Fruit fly (Drosophila melanogaster): ENCODE results near the gene pths.
A peak's percentile ranks its signal among the peaks of the same experiment; 100 is the strongest.

Gene pths

dm6 chr2L:21156156-21157040, 13.4 kb downstream of the pths start, which contains the start of the genes Mpp6 and E2f2:
Mpp6 (plus strand) TSS chr2L:21156288.
E2f2 (minus strand) TSS chr2L:21156749.
- TF ChIP-seq CG15710 (tag; optimal IDR thresholded peaks at IDR 0.05): peak; percentile 4
- peak; percentile 27 for TF ChIP-seq Snoo (tag; optimal IDR thresholded peaks at IDR 0.05)
- no peak for TF ChIP-seq CG9948 (tag; optimal IDR thresholded peaks at IDR 0.05)
- no peak for TF ChIP-seq CG4496 (GFP tag; IDR thresholded peaks at IDR 0.05)
- TF ChIP-seq CG12605 (GFP tag; IDR thresholded peaks at IDR 0.05): no peak
- TF ChIP-seq Ets98B (GFP tag; IDR thresholded peaks at IDR 0.05): peak; percentile 29; the same call in 1 of the 2 replicates
- no peak for TF ChIP-seq CG10348 (GFP tag; IDR thresholded peaks at IDR 0.05)
- peak; percentile 31; the same call in 1 of the 2 replicates for TF ChIP-seq rn (GFP tag; IDR thresholded peaks at IDR 0.05)
- TF ChIP-seq gl (tag; optimal IDR thresholded peaks at IDR 0.05): no peak

- TF ChIP-seq CG9948 (tag; optimal IDR thresholded peaks at IDR 0.05) (peak; percentile 84), D1 (tag; optimal IDR thresholded peaks at IDR 0.05) (no peak), CG17806 (tag; optimal IDR thresholded peaks at IDR 0.05) (peak; percentile 92), CG12605 (GFP tag; IDR thresholded peaks at IDR 0.05) (peak; percentile 80), CG34367 (tag; optimal IDR thresholded peaks at IDR 0.05) (peak; percentile 83), Ets98B (GFP tag; IDR thresholded peaks at IDR 0.05) (peak; percentile 93), CG13204 (GFP tag; optimal IDR thresholded peaks at IDR 0.05) (no peak), CG32121 (GFP tag; IDR thresholded peaks at IDR 0.05) (peak; percentile 91), Pif1B (GFP tag; optimal IDR thresholded peaks at IDR 0.05) (peak; percentile 97), EcR (GFP tag; optimal IDR thresholded peaks at IDR 0.05) (peak; percentile 14), CG8159 (tag; optimal IDR thresholded peaks at IDR 0.05) (peak; percentile 91), fd96Ca (GFP tag; IDR thresholded peaks at IDR 0.05) (peak; percentile 93), gl (tag; optimal IDR thresholded peaks at IDR 0.05) (peak; percentile 79), CG4496 (GFP tag; IDR thresholded peaks at IDR 0.05) (peak; percentile 96), CG15710 (tag; optimal IDR thresholded peaks at IDR 0.05) (peak; percentile 91), Snoo (tag; optimal IDR thresholded peaks at IDR 0.05) (peak; percentile 94), Pif1A (GFP tag; optimal IDR thresholded peaks at IDR 0.05) (no peak), CG10348 (GFP tag; IDR thresholded peaks at IDR 0.05) (no peak), CG8301 (tag; optimal IDR thresholded peaks at IDR 0.05) (peak; percentile 89), CG14655 (GFP tag; optimal IDR thresholded peaks at IDR 0.05) (no peak), rn (GFP tag; IDR thresholded peaks at IDR 0.05) (peak; percentile 82)
Observed at dm6 chr2L:21158554-21158953, 15.5 kb downstream of the pths start, which contains the start of the genes Coq3 and Pld3. Coq3 (minus strand) TSS chr2L:21158611. Pld3 (plus strand) TSS chr2L:21158847.

- TF ChIP-seq Pif1A (GFP tag; optimal IDR thresholded peaks at IDR 0.05) (no peak), fd96Ca (GFP tag; IDR thresholded peaks at IDR 0.05) (0 out of 3 replicates have a peak, but pooled peaks have one; percentile 25), CG8159 (tag; optimal IDR thresholded peaks at IDR 0.05) (no peak), CG32121 (GFP tag; IDR thresholded peaks at IDR 0.05) (no peak), CG14655 (GFP tag; optimal IDR thresholded peaks at IDR 0.05) (no peak), Snoo (tag; optimal IDR thresholded peaks at IDR 0.05) (no peak)
Observed at dm6 chr2L:21162875-21163274, 19.8 kb downstream of the pths start, which contains the start of gene Nbr. Nbr (minus strand) TSS chr2L:21163083.

- TF ChIP-seq CG4496 (GFP tag; IDR thresholded peaks at IDR 0.05) (peak; percentile 72), CG32121 (GFP tag; IDR thresholded peaks at IDR 0.05) (no peak; the same call in 1 of the 2 replicates), Ets98B (GFP tag; IDR thresholded peaks at IDR 0.05) (no peak), Pif1A (GFP tag; optimal IDR thresholded peaks at IDR 0.05) (no peak), CG15710 (tag; optimal IDR thresholded peaks at IDR 0.05) (peak; percentile 40), CG17806 (tag; optimal IDR thresholded peaks at IDR 0.05) (peak; percentile 23), CG13204 (GFP tag; optimal IDR thresholded peaks at IDR 0.05) (no peak), CG9948 (tag; optimal IDR thresholded peaks at IDR 0.05) (peak; percentile 46), gl (tag; optimal IDR thresholded peaks at IDR 0.05) (no peak), D1 (tag; optimal IDR thresholded peaks at IDR 0.05) (no peak), CG12605 (GFP tag; IDR thresholded peaks at IDR 0.05) (no peak), rn (GFP tag; IDR thresholded peaks at IDR 0.05) (peak; percentile 36; the same call in 1 of the 2 replicates), Snoo (tag; optimal IDR thresholded peaks at IDR 0.05) (peak; percentile 10), Pif1B (GFP tag; optimal IDR thresholded peaks at IDR 0.05) (no peak), fd96Ca (GFP tag; IDR thresholded peaks at IDR 0.05) (no peak), CG8301 (tag; optimal IDR thresholded peaks at IDR 0.05) (peak; percentile 34), CG34367 (tag; optimal IDR thresholded peaks at IDR 0.05) (no peak), CG8159 (tag; optimal IDR thresholded peaks at IDR 0.05) (peak; percentile 48), CG14655 (GFP tag; optimal IDR thresholded peaks at IDR 0.05) (no peak), EcR (GFP tag; optimal IDR thresholded peaks at IDR 0.05) (no peak), CG10348 (GFP tag; IDR thresholded peaks at IDR 0.05) (no peak)
Observed at dm6 chr2L:21163311-21163842, 20.3 kb downstream of the pths start, which contains the start of gene Noc2. Noc2 (plus strand) TSS chr2L:21163641.

- TF ChIP-seq CG9948 (tag; optimal IDR thresholded peaks at IDR 0.05) (no peak), Pif1B (GFP tag; optimal IDR thresholded peaks at IDR 0.05) (no peak), CG4496 (GFP tag; IDR thresholded peaks at IDR 0.05) (no peak), CG8159 (tag; optimal IDR thresholded peaks at IDR 0.05) (no peak), CG17806 (tag; optimal IDR thresholded peaks at IDR 0.05) (no peak), CG12605 (GFP tag; IDR thresholded peaks at IDR 0.05) (no peak), CG10348 (GFP tag; IDR thresholded peaks at IDR 0.05) (no peak), D1 (tag; optimal IDR thresholded peaks at IDR 0.05) (no peak), rn (GFP tag; IDR thresholded peaks at IDR 0.05) (no peak), CG34367 (tag; optimal IDR thresholded peaks at IDR 0.05) (no peak), CG32121 (GFP tag; IDR thresholded peaks at IDR 0.05) (no peak), Snoo (tag; optimal IDR thresholded peaks at IDR 0.05) (no peak), gl (tag; optimal IDR thresholded peaks at IDR 0.05) (no peak), Ets98B (GFP tag; IDR thresholded peaks at IDR 0.05) (no peak), Pif1A (GFP tag; optimal IDR thresholded peaks at IDR 0.05) (no peak), EcR (GFP tag; optimal IDR thresholded peaks at IDR 0.05) (no peak), CG13204 (GFP tag; optimal IDR thresholded peaks at IDR 0.05) (no peak), fd96Ca (GFP tag; IDR thresholded peaks at IDR 0.05) (no peak), CG15710 (tag; optimal IDR thresholded peaks at IDR 0.05) (no peak)
Observed at dm6 chr2L:21166422-21166821, 23.4 kb downstream of the pths start.
